Worm (Caenorhabditis elegans) whole organism, mixed stage, embryonic: ENCODE results near the gene T22G5.1.

Source experiments
- bed-3 ChIP-seq: fragments of 200-800 bp; sonication (Bioruptor generic); optimal IDR thresholded peaks from 3 replicates; lab custom pipeline; 2018; ENCODE audit warnings: mild to moderate bottlenecking, missing genetic modification characterization, moderate library complexity, missing compliant biosample characterization
- blmp-1 ChIP-seq: fragments of 150-350 bp; optimal IDR thresholded peaks from 2 replicates; lab custom pipeline; 2014; ENCODE audit warnings: missing biosample characterization, missing genetic modification characterization
- ceh-39 ChIP-seq: fragments of 150-350 bp; optimal IDR thresholded peaks from 2 replicates; lab custom pipeline; 2014; ENCODE audit warnings: missing biosample characterization, missing genetic modification characterization
- ceh-43 ChIP-seq: fragments of 200-800 bp; sonication (Bioruptor generic); optimal IDR thresholded peaks from 2 replicates; lab custom pipeline; 2018; ENCODE audit warnings: mild to moderate bottlenecking, missing genetic modification characterization, moderate library complexity, missing compliant biosample characterization
- ces-1 ChIP-seq: fragments of 150-350 bp; optimal IDR thresholded peaks from 2 replicates; lab custom pipeline; 2014; ENCODE audit warnings: missing biosample characterization, missing genetic modification reagents, missing genetic modification characterization
- cnd-1 ChIP-seq: fragments of 200-800 bp; sonication (Bioruptor generic); optimal IDR thresholded peaks from 2 replicates; lab custom pipeline; 2018; ENCODE audit warnings: mild to moderate bottlenecking, missing genetic modification characterization, missing compliant biosample characterization
- elt-3 ChIP-seq: fragments of 150-350 bp; optimal IDR thresholded peaks from 2 replicates; lab custom pipeline; 2014; ENCODE audit warnings: missing biosample characterization, missing genetic modification characterization
- flh-1 ChIP-seq: fragments of 200-800 bp; sonication (Bioruptor generic); optimal IDR thresholded peaks from 2 replicates; lab custom pipeline; 2018; ENCODE audit warnings: mild to moderate bottlenecking, missing genetic modification characterization, moderate library complexity, missing compliant biosample characterization
- ham-2 ChIP-seq: fragments of 200-800 bp; sonication (Bioruptor generic); optimal IDR thresholded peaks from 2 replicates; lab custom pipeline; 2018; ENCODE audit warnings: mild to moderate bottlenecking, missing genetic modification characterization, missing compliant biosample characterization
- lin-13 ChIP-seq: fragments of 150-350 bp; optimal IDR thresholded peaks from 2 replicates; lab custom pipeline; 2014; ENCODE audit warnings: missing biosample characterization, missing genetic modification characterization
- lin-32 ChIP-seq: fragments of 200-800 bp; sonication (Bioruptor generic); optimal IDR thresholded peaks from 2 replicates; lab custom pipeline; 2018; ENCODE audit warnings: mild to moderate bottlenecking, missing genetic modification characterization, missing compliant biosample characterization
- lsy-2 ChIP-seq: fragments of 150-350 bp; optimal IDR thresholded peaks from 2 replicates; lab custom pipeline; 2014; ENCODE audit warnings: missing biosample characterization, missing genetic modification characterization
- mab-5 ChIP-seq: fragments of 150-350 bp; optimal IDR thresholded peaks from 2 replicates; lab custom pipeline; 2014; ENCODE audit warnings: missing biosample characterization, missing genetic modification characterization
- mep-1 ChIP-seq: fragments of 150-350 bp; optimal IDR thresholded peaks from 2 replicates; lab custom pipeline; 2017; ENCODE audit warnings: missing biosample characterization, missing genetic modification reagents, missing genetic modification characterization, inconsistent platforms
- mls-2 ChIP-seq: sonication (generic microtip); optimal IDR thresholded peaks from 2 replicates; lab custom pipeline; 2016; ENCODE audit warnings: mild to moderate bottlenecking, missing genetic modification characterization, moderate library complexity, missing compliant biosample characterization
- nhr-12 ChIP-seq: fragments of 150-350 bp; optimal IDR thresholded peaks from 2 replicates; lab custom pipeline; 2014; ENCODE audit warnings: missing biosample characterization, missing genetic modification characterization
- nhr-2 ChIP-seq: fragments of 150-350 bp; optimal IDR thresholded peaks from 2 replicates; lab custom pipeline; 2014; ENCODE audit warnings: missing biosample characterization, missing genetic modification characterization
- nhr-237 ChIP-seq: fragments of 150-350 bp; optimal IDR thresholded peaks from 2 replicates; lab custom pipeline; 2014; ENCODE audit warnings: missing biosample characterization, missing genetic modification characterization
- nhr-76 ChIP-seq: sonication (generic microtip); optimal IDR thresholded peaks from 2 replicates; lab custom pipeline; 2017; ENCODE audit warnings: missing biosample characterization, missing genetic modification characterization
- pha-4 ChIP-seq: fragments of 150-350 bp; optimal IDR thresholded peaks from 2 replicates; lab custom pipeline; 2018; ENCODE audit warnings: missing biosample characterization, missing genetic modification reagents, missing genetic modification characterization
- sem-2 ChIP-seq: fragments of 200-800 bp; sonication (Bioruptor generic); optimal IDR thresholded peaks from 2 replicates; lab custom pipeline; 2018; ENCODE audit warnings: mild to moderate bottlenecking, missing genetic modification characterization, missing compliant biosample characterization
- snpc-4 ChIP-seq: fragments of 150-350 bp; optimal IDR thresholded peaks from 2 replicates; lab custom pipeline; 2014; ENCODE audit warnings: missing biosample characterization, missing genetic modification characterization
- sptf-1 ChIP-seq: sonication (generic microtip); optimal IDR thresholded peaks from 2 replicates; lab custom pipeline; 2017; ENCODE audit warnings: mild to moderate bottlenecking, missing genetic modification characterization, moderate library complexity, missing compliant biosample characterization
- tbx-8 ChIP-seq: fragments of 200-800 bp; sonication (Bioruptor generic); optimal IDR thresholded peaks from 2 replicates; lab custom pipeline; 2018; ENCODE audit warnings: mild to moderate bottlenecking, missing genetic modification characterization, moderate library complexity, missing compliant biosample characterization
- unc-120 ChIP-seq: sonication (generic microtip); optimal IDR thresholded peaks from 2 replicates; lab custom pipeline; 2017; ENCODE audit warnings: missing genetic modification characterization, missing compliant biosample characterization; ENCODE audit not compliant: poor library complexity, severe bottlenecking
- unc-39 ChIP-seq: fragments of 150-350 bp; optimal IDR thresholded peaks from 2 replicates; lab custom pipeline; 2014; ENCODE audit warnings: missing biosample characterization, missing genetic modification characterization
- unc-62 ChIP-seq: fragments of 150-350 bp; optimal IDR thresholded peaks from 2 replicates; lab custom pipeline; 2014; ENCODE audit warnings: missing biosample characterization, missing genetic modification reagents, missing genetic modification characterization
- ztf-11 ChIP-seq: fragments of 150-350 bp; optimal IDR thresholded peaks from 2 replicates; lab custom pipeline; 2014; ENCODE audit warnings: missing biosample characterization, missing genetic modification characterization

Gene T22G5.1

ce11 chrV:13891489-13891888, 14.9 kb downstream of the T22G5.1 start:
- TF ChIP-seq nhr-2: no peak
- no peak for TF ChIP-seq ham-2 (GFP tag; lab: Kevin White, UChicago)
- no peak for TF ChIP-seq nhr-12 (tag; lab: Kevin White, UChicago)
- no peak for TF ChIP-seq ztf-11 (tag; lab: Kevin White, UChicago)
- no peak for TF ChIP-seq flh-1
- TF ChIP-seq ceh-43: no peak
- TF ChIP-seq cnd-1: no peak
- no peak for TF ChIP-seq unc-120 (tag; lab: Kevin White, UChicago)
- no peak for TF ChIP-seq elt-3 (tag; lab: Kevin White, UChicago)
- no peak for TF ChIP-seq sem-2
- TF ChIP-seq snpc-4 (tag; lab: Kevin White, UChicago): no peak
- no peak for TF ChIP-seq ces-1
- no peak for TF ChIP-seq lsy-2 (tag; lab: Kevin White, UChicago)
- TF ChIP-seq ceh-39: no peak
- TF ChIP-seq lin-13 (tag; lab: Kevin White, UChicago): no peak
- TF ChIP-seq, all 35 proteins: peak for 0

DNA sequence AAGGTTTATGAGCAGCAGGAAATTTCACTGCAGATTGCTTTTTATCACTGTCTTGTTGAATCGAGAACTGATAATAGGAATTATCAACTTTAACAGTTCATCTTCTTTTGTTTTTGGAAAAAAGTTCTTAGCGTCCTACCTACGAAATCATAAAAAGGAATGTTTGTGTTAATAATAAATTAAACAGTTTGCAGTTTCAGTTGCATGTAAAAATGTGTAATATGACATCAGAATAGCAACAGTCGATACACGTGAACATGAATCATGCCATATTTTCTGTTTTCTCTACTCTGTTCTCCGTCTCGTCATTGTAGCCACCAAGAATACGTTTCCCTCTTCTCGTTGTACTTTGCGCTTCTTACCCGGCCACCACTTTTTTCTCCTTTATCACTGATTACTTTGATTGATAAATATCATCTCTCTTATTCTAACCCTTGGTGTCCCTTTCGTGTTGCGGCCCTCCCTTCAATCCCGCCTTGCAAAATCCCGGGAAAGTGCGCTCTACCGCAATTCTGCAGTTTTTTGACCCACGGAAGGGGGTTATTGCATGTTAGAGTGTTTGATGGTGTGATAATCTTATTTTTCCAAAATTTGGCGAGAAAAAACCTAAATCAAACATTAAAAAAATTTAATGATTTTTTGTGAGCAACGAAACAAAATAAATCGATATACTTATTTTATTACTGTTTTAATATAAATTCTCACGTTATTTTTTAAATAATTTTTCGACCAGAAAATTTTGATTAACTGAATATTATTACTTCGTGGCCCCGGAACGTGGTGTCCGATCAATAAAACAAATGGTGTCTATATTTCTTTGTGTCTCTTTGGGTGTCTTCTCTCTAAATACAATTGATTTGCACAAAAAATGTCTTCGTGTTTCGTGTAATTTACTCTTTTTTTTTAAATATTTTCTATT, 16.1 kb downstream of the T22G5.1 start, which contains the start of gene sptl-3:
Gene sptl-3 (plus strand): TSS at position 869 of the 919 bp plus-strand sequence.
- TF ChIP-seq nhr-237 (no peak), mep-1 (tag; lab: Kevin White, UChicago) (peak; percentile 14), nhr-76 (tag; lab: Kevin White, UChicago) (no peak), unc-120 (tag; lab: Kevin White, UChicago) (peak; percentile 7), unc-62 (GFP tag; lab: Kevin White, UChicago) (peak; percentile 17)

ce11 chrV:13893583-13893982, 17.0 kb downstream of the T22G5.1 start:
- TF ChIP-seq unc-39 (tag; lab: Kevin White, UChicago) (no peak), unc-62 (GFP tag; lab: Kevin White, UChicago) (no peak), lin-32 (GFP tag; lab: Kevin White, UChicago) (no peak), ceh-43 (no peak), tbx-8 (GFP tag; lab: Kevin White, UChicago) (no peak), snpc-4 (tag; lab: Kevin White, UChicago) (no peak), nhr-2 (no peak), bed-3 (GFP tag; lab: Kevin White, UChicago) (no peak), unc-120 (tag; lab: Kevin White, UChicago) (no peak), mab-5 (tag; lab: Kevin White, UChicago) (no peak), lin-13 (tag; lab: Kevin White, UChicago) (no peak), blmp-1 (no peak), sptf-1 (tag; lab: Kevin White, UChicago) (no peak), lsy-2 (tag; lab: Kevin White, UChicago) (no peak)
- TF ChIP-seq, all 35 proteins: peak for 0

DNA sequence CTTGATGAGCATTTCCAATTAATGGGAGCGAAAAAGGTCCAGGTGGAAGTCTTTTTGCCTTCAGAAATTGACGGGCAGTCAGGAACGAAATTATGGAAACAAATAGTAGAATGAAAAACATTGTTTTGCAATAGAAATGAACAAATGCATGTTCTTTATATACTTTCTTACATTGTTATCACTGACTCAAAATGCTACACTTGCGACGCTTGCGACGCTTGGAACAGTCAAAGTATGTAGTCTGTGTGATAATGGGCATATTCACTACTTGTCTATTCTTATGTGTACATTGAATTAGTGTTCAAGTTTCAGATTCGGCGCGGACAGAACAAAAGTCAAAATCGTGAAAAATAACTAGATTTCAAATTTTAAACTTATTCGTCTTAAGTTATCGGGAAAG, 21.7 kb downstream of the T22G5.1 start, which contains the start of gene cyp-35C1:
Gene cyp-35C1 (minus strand): TSS at position 132 of the 400 bp plus-strand sequence.
- no peak for TF ChIP-seq mab-5 (tag; lab: Kevin White, UChicago)
- TF ChIP-seq, all 35 proteins: peak for 0

- no peak for TF ChIP-seq pha-4 (tag; lab: Kevin White, UChicago)
- no peak for TF ChIP-seq mep-1 (tag; lab: Kevin White, UChicago)
- no peak for TF ChIP-seq tbx-8 (GFP tag; lab: Kevin White, UChicago)
- TF ChIP-seq mls-2 (tag; lab: Kevin White, UChicago): no peak
- no peak for TF ChIP-seq ham-2 (GFP tag; lab: Kevin White, UChicago)
- no peak for TF ChIP-seq lin-32 (GFP tag; lab: Kevin White, UChicago)
- TF ChIP-seq, all 35 proteins: peak for 0
Observed at ce11 chrV:13899213-13899612, 22.6 kb downstream of the T22G5.1 start, which contains the start of gene oac-3. TSS of gene oac-3 (plus strand) at chrV:13899513.

ce11 chrV:13902495-13902894, 25.9 kb downstream of the T22G5.1 start, which contains the start of gene C06B3.1:
TSS of gene C06B3.1 (plus strand) at chrV:13902795.
- TF ChIP-seq ceh-43: no peak
- TF ChIP-seq elt-3 (tag; lab: Kevin White, UChicago): no peak
- TF ChIP-seq lsy-2 (tag; lab: Kevin White, UChicago): no peak
- TF ChIP-seq, all 35 proteins: peak for 0
